Fruit fly (Drosophila melanogaster) Kc167 (cell line): ENCODE data around the gene Trf4-1.

Source experiments
- Myc ChIP-seq: fragments of >200 bp; optimal IDR thresholded peaks from 2 replicates; lab custom pipeline; 2017; ENCODE audit warnings: missing external identifiers
- Sin3A ChIP-seq: fragments of >200 bp; optimal IDR thresholded peaks from 2 replicates; lab custom pipeline; 2018; ENCODE audit warnings: missing external identifiers
- h ChIP-seq: fragments of >200 bp; optimal IDR thresholded peaks from 3 replicates; lab custom pipeline; 2018; ENCODE audit warnings: missing external identifiers
- psq ChIP-seq: fragments of >200 bp; optimal IDR thresholded peaks from 2 replicates; lab custom pipeline; 2017; ENCODE audit warnings: missing external identifiers

DNA sequence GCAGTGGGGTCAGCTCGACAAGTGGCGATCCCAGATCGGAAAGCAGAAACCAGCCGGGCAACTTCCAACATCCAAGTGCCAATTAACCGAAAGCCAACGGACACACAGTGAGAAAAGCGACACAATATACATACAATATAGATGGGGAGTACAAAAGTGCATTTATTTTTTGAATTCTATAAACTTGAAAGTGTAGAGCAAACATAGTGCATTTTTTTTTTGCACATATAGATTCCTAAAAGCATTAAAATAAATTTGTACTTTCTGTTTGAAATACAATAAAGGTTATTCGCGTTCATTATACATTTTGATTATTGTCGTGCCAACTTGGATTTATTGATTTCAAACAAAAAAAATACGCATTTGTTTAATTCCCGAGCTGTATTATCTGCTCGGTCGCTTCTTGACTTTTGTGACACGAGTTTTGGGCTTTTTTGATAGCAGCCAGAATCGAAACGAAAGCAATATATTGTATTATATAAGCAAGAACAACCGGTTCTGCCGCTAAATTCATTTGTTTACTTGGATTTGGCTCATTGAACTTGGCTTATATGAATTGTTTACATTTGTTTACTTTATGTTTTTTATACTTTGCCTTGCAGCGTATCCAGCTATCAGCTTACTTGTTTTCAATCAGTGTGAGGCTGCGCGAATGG, 12.9 kb downstream of the Trf4-1 start, which contains the start of gene spirit:
- no peak for TF ChIP-seq h (lab: Kevin White, UChicago)
- no peak for TF ChIP-seq psq (lab: Kevin White, UChicago)
- no peak for TF ChIP-seq Sin3A (lab: Kevin White, UChicago)
- TF ChIP-seq Myc (lab: Kevin White, UChicago): no peak
